Worm (Caenorhabditis elegans): ENCODE results near the gene M04B2.2.

The M04B2.2 gene

ce11 chrIV:11571374-11571839 is 43.6 kb downstream of the M04B2.2 start:
- TF ChIP-seq rnt-1 (tag; optimal IDR thresholded peaks at IDR 0.05): peak; percentile 6
- peak; percentile 11 for TF ChIP-seq nfya-1 (tag; optimal IDR thresholded peaks at IDR 0.05)
- TF ChIP-seq elt-4 (tag; optimal IDR thresholded peaks at IDR 0.05): no peak
- TF ChIP-seq fkh-10 (GFP tag; optimal IDR thresholded peaks at IDR 0.05): no peak
- no peak for TF ChIP-seq pha-2 (tag; optimal IDR thresholded peaks at IDR 0.05)
- TF ChIP-seq ref-2 (tag; optimal IDR thresholded peaks at IDR 0.05): no peak
- peak; percentile 14 for TF ChIP-seq ceh-18 (tag; optimal IDR thresholded peaks at IDR 0.05)
- no peak for TF ChIP-seq ceh-22 (tag; optimal IDR thresholded peaks at IDR 0.05)
- TF ChIP-seq unc-55 (GFP tag; optimal IDR thresholded peaks at IDR 0.05): peak; percentile 53

ce11 chrIV:11572524-11572923 is 44.7 kb downstream of the M04B2.2 start:
- TF ChIP-seq sox-4 (tag; optimal IDR thresholded peaks at IDR 0.05) (no peak), ceh-18 (tag; optimal IDR thresholded peaks at IDR 0.05) (peak; percentile 11)

- no peak for TF ChIP-seq unc-55 (GFP tag; optimal IDR thresholded peaks at IDR 0.05)
- no peak for TF ChIP-seq unc-3 (GFP tag; conservative IDR thresholded peaks at IDR 0.05)
- no peak for TF ChIP-seq unc-3 (tag; optimal IDR thresholded peaks at IDR 0.05)
- TF ChIP-seq ama-1 (optimal IDR thresholded peaks at IDR 0.05): no peak
- no peak for TF ChIP-seq che-1 (tag; optimal IDR thresholded peaks at IDR 0.05)
- TF ChIP-seq ceh-30 (tag; optimal IDR thresholded peaks at IDR 0.05): no peak
- no peak for TF ChIP-seq Y22D7AL.16 (tag; optimal IDR thresholded peaks at IDR 0.05)
- TF ChIP-seq ceh-24 (tag; optimal IDR thresholded peaks at IDR 0.05): no peak
- no peak for TF ChIP-seq fax-1 (tag; optimal IDR thresholded peaks at IDR 0.05)
- no peak for TF ChIP-seq lin-11 (tag; optimal IDR thresholded peaks at IDR 0.05)
- no peak for TF ChIP-seq T23F11.4 (GFP tag; optimal IDR thresholded peaks at IDR 0.05)
- no peak for TF ChIP-seq hlh-8 (tag; optimal IDR thresholded peaks at IDR 0.05)
- TF ChIP-seq nfya-1 (tag; optimal IDR thresholded peaks at IDR 0.05): no peak
- TF ChIP-seq K02D7.2 (tag; optimal IDR thresholded peaks at IDR 0.05): no peak
- TF ChIP-seq lim-6 (tag; optimal IDR thresholded peaks at IDR 0.05): no peak
- TF ChIP-seq ttx-3 (tag; optimal IDR thresholded peaks at IDR 0.05): no peak
Observed at ce11 chrIV:11574331-11574730, 46.5 kb downstream of the M04B2.2 start.

ce11 chrIV:11578492-11578891 is 50.6 kb downstream of the M04B2.2 start, which contains the start of gene rib-1:
Gene rib-1, plus strand, starts transcription at chrIV:11578792.
- TF ChIP-seq ceh-2 (tag; optimal IDR thresholded peaks at IDR 0.05): no peak
- no peak for TF ChIP-seq unc-3 (GFP tag; conservative IDR thresholded peaks at IDR 0.05)
- no peak for TF ChIP-seq unc-3 (tag; optimal IDR thresholded peaks at IDR 0.05)
- no peak for TF ChIP-seq dmd-4 (tag; optimal IDR thresholded peaks at IDR 0.05; ENCODE audit: borderline replicate concordance)
- no peak for TF ChIP-seq lim-6 (tag; optimal IDR thresholded peaks at IDR 0.05)
- TF ChIP-seq ceh-24 (tag; optimal IDR thresholded peaks at IDR 0.05): no peak
- no peak for TF ChIP-seq ceh-6 (GFP tag; optimal IDR thresholded peaks at IDR 0.05)
- TF ChIP-seq ceh-14 (tag; optimal IDR thresholded peaks at IDR 0.05): no peak
- TF ChIP-seq madf-2 (tag; optimal IDR thresholded peaks at IDR 0.05): no peak
- TF ChIP-seq npax-4 (tag; optimal IDR thresholded peaks at IDR 0.05): no peak
- no peak for TF ChIP-seq ama-1 (optimal IDR thresholded peaks at IDR 0.05)
- TF ChIP-seq syd-9 (tag; optimal IDR thresholded peaks at IDR 0.05): no peak
- TF ChIP-seq hlh-13 (GFP tag; optimal IDR thresholded peaks at IDR 0.05): no peak
- TF ChIP-seq hlh-30 (tag; optimal IDR thresholded peaks at IDR 0.05; ENCODE audit: insufficient read depth): no peak
- TF ChIP-seq elt-4 (tag; optimal IDR thresholded peaks at IDR 0.05): no peak

Measured in whole organism, late embryonic.